Worm (Caenorhabditis elegans): Measurements from ENCODE around the gene bus-8B.
A peak's percentile ranks its signal among the peaks of the same experiment; 100 is the strongest.

bus-8B gene

ce11 chrX:5476357-5476756, 16.8 kb upstream of the bus-8B start:
- peak; percentile 6 for TF ChIP-seq nfya-1 (tag; optimal IDR thresholded peaks at IDR 0.05; ENCODE audit: insufficient read depth)
- peak; percentile 73 for TF ChIP-seq elt-2 (tag; optimal IDR thresholded peaks at IDR 0.05)
- no peak for TF ChIP-seq nhr-28 (tag; optimal IDR thresholded peaks at IDR 0.05)
- TF ChIP-seq pqm-1 (tag; optimal IDR thresholded peaks at IDR 0.05) = peak; percentile 38

ce11 chrX:5477597-5477996, 15.5 kb upstream of the bus-8B start:
- no peak for TF ChIP-seq eor-1 (tag; optimal IDR thresholded peaks at IDR 0.05)
- no peak for TF ChIP-seq ceh-82 (tag; optimal IDR thresholded peaks at IDR 0.05)
- no peak for TF ChIP-seq ama-1 (optimal IDR thresholded peaks at IDR 0.05)
- TF ChIP-seq elt-1 (tag; optimal IDR thresholded peaks at IDR 0.05) = no peak
- TF ChIP-seq unc-62 (GFP tag; optimal IDR thresholded peaks at IDR 0.05) = no peak
- no peak for TF ChIP-seq ceh-16 (tag; optimal IDR thresholded peaks at IDR 0.05)
- TF ChIP-seq sea-2 (GFP tag; optimal IDR thresholded peaks at IDR 0.05) = no peak
- TF ChIP-seq R02D3.7 (tag; optimal IDR thresholded peaks at IDR 0.05) = no peak
- peak; percentile 37 for TF ChIP-seq pqm-1 (tag; optimal IDR thresholded peaks at IDR 0.05)
- TF ChIP-seq elt-2 (tag; optimal IDR thresholded peaks at IDR 0.05) = peak; percentile 20
- peak; percentile 60 for TF ChIP-seq pha-4 (tag; optimal IDR thresholded peaks at IDR 0.05)
- no peak for TF ChIP-seq lin-39 (tag; optimal IDR thresholded peaks at IDR 0.05)
- TF ChIP-seq aly-2 (tag; optimal IDR thresholded peaks at IDR 0.05) = no peak
- no peak for TF ChIP-seq nhr-28 (tag; optimal IDR thresholded peaks at IDR 0.05)
- TF ChIP-seq egl-27 (tag; optimal IDR thresholded peaks at IDR 0.05) = no peak
- TF ChIP-seq elt-3 (tag; optimal IDR thresholded peaks at IDR 0.05) = no peak

DNA sequence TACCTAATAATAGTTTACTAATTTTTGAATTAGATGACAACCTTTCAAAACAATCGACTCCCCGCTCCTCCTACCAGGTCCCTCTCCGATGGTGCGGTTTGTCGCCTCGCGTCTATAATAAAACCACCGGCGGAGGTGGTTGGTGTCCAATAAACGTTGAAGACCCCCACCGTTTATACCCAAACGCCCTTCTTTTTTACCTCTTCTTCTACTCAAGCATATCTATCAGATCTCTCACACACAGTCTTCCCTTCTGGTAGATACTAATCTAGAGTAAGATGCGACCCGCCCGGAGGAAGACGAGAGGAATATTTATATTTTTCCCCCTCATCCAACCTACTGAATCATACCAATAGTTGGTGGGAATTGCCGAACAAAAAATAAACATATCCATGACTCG, 14.3 kb upstream of the bus-8B start:
- TF ChIP-seq nhr-23 (tag; optimal IDR thresholded peaks at IDR 0.05) (peak; percentile 4), hmg-11 (tag; optimal IDR thresholded peaks at IDR 0.05) (no peak), pha-4 (tag; optimal IDR thresholded peaks at IDR 0.05) (no peak), elt-1 (tag; optimal IDR thresholded peaks at IDR 0.05) (peak; percentile 79), fkh-2 (tag; optimal IDR thresholded peaks at IDR 0.05) (no peak)

DNA sequence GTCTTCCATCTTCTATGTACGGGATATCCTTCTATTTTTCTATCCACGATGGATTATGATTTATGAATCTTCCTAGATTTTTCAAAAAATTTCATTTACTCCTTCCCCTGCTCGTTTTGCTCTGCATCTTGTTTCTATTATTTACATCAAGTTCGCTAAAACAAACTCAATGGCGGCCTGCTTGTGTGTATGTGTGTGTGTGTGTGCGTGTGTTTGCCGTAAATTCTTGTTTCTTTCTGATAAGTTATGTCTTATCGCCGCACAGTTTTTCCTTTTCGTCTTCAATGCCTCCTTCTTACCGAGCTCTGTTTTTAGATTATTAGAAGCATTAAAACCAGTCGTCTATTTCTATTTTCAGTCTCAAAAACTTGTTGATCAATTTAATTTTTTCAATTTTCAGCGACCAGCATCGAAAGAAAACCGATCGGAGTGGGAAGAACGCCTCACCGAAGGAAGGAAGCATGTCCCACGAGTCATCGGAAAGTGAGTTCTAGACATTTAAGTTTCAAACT, 13.8 kb upstream of the bus-8B start, which contains the start of gene dlg-1:
dlg-1 (plus strand) TSS at position 401 of the 512 bp plus-strand sequence.
- TF ChIP-seq elt-2 (tag; optimal IDR thresholded peaks at IDR 0.05) (peak; percentile 69), pha-4 (tag; optimal IDR thresholded peaks at IDR 0.05) (peak; percentile 73), ZK546.5 (tag; optimal IDR thresholded peaks at IDR 0.05) (no peak)

ce11 chrX:5479876-5480580, 13.1 kb upstream of the bus-8B start:
- TF ChIP-seq eor-1 (tag; optimal IDR thresholded peaks at IDR 0.05) = no peak
- TF ChIP-seq tbx-2 (tag; optimal IDR thresholded peaks at IDR 0.05) = no peak
- TF ChIP-seq elt-2 (tag; optimal IDR thresholded peaks at IDR 0.05) = peak; percentile 75
- no peak for TF ChIP-seq mml-1 (tag; optimal IDR thresholded peaks at IDR 0.05)
- TF ChIP-seq fos-1 (tag; optimal IDR thresholded peaks at IDR 0.05) = peak; percentile 75
- no peak for TF ChIP-seq ama-1 (optimal IDR thresholded peaks at IDR 0.05)
- TF ChIP-seq nhr-23 (tag; optimal IDR thresholded peaks at IDR 0.05) = peak; percentile 27
- TF ChIP-seq jun-1 (tag; optimal IDR thresholded peaks at IDR 0.05) = peak; percentile 82
- TF ChIP-seq nhr-12 (tag; optimal IDR thresholded peaks at IDR 0.05) = no peak
- TF ChIP-seq hmg-11 (tag; optimal IDR thresholded peaks at IDR 0.05) = no peak
- TF ChIP-seq pha-4 (tag; optimal IDR thresholded peaks at IDR 0.05) = peak; percentile 64
- TF ChIP-seq fkh-2 (tag; optimal IDR thresholded peaks at IDR 0.05) = no peak
- peak; percentile 70 for TF ChIP-seq pqm-1 (tag; optimal IDR thresholded peaks at IDR 0.05)
- TF ChIP-seq nhr-25 (tag; optimal IDR thresholded peaks at IDR 0.05) = peak; percentile 37
- no peak for TF ChIP-seq ZK546.5 (tag; optimal IDR thresholded peaks at IDR 0.05)
- no peak for TF ChIP-seq zag-1 (tag; optimal IDR thresholded peaks at IDR 0.05)

- TF ChIP-seq nfya-1 (tag; optimal IDR thresholded peaks at IDR 0.05; ENCODE audit: insufficient read depth) (peak; percentile 15), pha-4 (tag; optimal IDR thresholded peaks at IDR 0.05) (peak; percentile 27), ama-1 (optimal IDR thresholded peaks at IDR 0.05) (no peak), hmg-11 (tag; optimal IDR thresholded peaks at IDR 0.05) (peak; percentile 43)
Measured at ce11 chrX:5485284-5485927, 7.7 kb upstream of the bus-8B start.
